Worm (Caenorhabditis elegans) whole organism, L1 larva: ENCODE measurements around the gene slc-9B.2.

Experiments used
- dpl-1 ChIP-seq, 3 experiments: fragments of 150-350 bp in 2 of 3; sonication (generic microtip) in 1 of 3; optimal IDR thresholded peaks; 2 replicates each; lab custom pipeline; 2014 to 2017; ENCODE audit warnings: missing biosample characterization in 3 of 3, missing genetic modification characterization in 3 of 3, missing genetic modification reagents in 3 of 3
- elt-2 ChIP-seq: sonication (generic microtip); optimal IDR thresholded peaks from 2 replicates; lab custom pipeline; 2016; ENCODE audit warnings: missing genetic modification characterization, mild to moderate bottlenecking, inconsistent platforms, missing compliant biosample characterization, missing genetic modification reagents
- fos-1 ChIP-seq: fragments of 150-350 bp; optimal IDR thresholded peaks from 2 replicates; lab custom pipeline; 2014; ENCODE audit warnings: missing biosample characterization, missing genetic modification characterization
- hpl-2 ChIP-seq: fragments of 150-350 bp; optimal IDR thresholded peaks from 2 replicates; lab custom pipeline; 2014; ENCODE audit warnings: missing biosample characterization, missing genetic modification reagents, missing genetic modification characterization
- lin-13 ChIP-seq: fragments of 150-350 bp; optimal IDR thresholded peaks from 2 replicates; lab custom pipeline; 2014; ENCODE audit warnings: missing biosample characterization, missing genetic modification reagents, missing genetic modification characterization
- lin-15B ChIP-seq: fragments of 150-350 bp; sonication (generic microtip); optimal IDR thresholded peaks from 3 replicates; lab custom pipeline; 2014; ENCODE audit warnings: missing biosample characterization, missing genetic modification characterization
- mdl-1 ChIP-seq, 2 experiments: fragments of 150-350 bp; optimal IDR thresholded peaks; 2 replicates each; lab custom pipeline; 2014 to 2017; ENCODE audit warnings: missing biosample characterization in 2 of 2, missing genetic modification characterization in 2 of 2, inconsistent platforms in 1 of 2
- nhr-12 ChIP-seq: sonication (generic microtip); optimal IDR thresholded peaks from 2 replicates; lab custom pipeline; 2017; ENCODE audit warnings: missing biosample characterization, missing genetic modification characterization
- nhr-237 ChIP-seq: fragments of 150-350 bp; optimal IDR thresholded peaks from 2 replicates; lab custom pipeline; 2014; ENCODE audit warnings: missing biosample characterization, missing genetic modification characterization
- nhr-77 ChIP-seq: fragments of 150-350 bp; optimal IDR thresholded peaks from 2 replicates; lab custom pipeline; 2014; ENCODE audit warnings: missing biosample characterization, missing genetic modification characterization
- pqm-1 ChIP-seq: sonication (generic microtip); optimal IDR thresholded peaks from 3 replicates; lab custom pipeline; 2017; ENCODE audit warnings: missing biosample characterization, missing genetic modification characterization
- unc-98 ChIP-seq: fragments of 200-800 bp; sonication (Bioruptor generic); IDR thresholded peaks from 2 replicates; pipeline ENCODE4 v1.3.6; 2022; ENCODE audit warnings: missing genetic modification characterization, missing compliant biosample characterization
- ztf-4 ChIP-seq: fragments of 150-350 bp; optimal IDR thresholded peaks from 2 replicates; lab custom pipeline; 2014; ENCODE audit warnings: missing biosample characterization, missing genetic modification characterization

- no peak for TF ChIP-seq lin-15B
- TF ChIP-seq fos-1 (tag; lab: Kevin White, UChicago): no peak
- TF ChIP-seq unc-98 (GFP tag; lab: Robert Waterston, UW): no peak
- TF ChIP-seq lin-13 (GFP tag; lab: Kevin White, UChicago): no peak
- TF ChIP-seq nhr-12 (tag; lab: Kevin White, UChicago): no peak
- no peak for TF ChIP-seq nhr-77 (tag; lab: Kevin White, UChicago)
- TF ChIP-seq hpl-2 (GFP tag; lab: Kevin White, UChicago): no peak
- no peak for TF ChIP-seq dpl-1 (GFP tag; optimal IDR thresholded peaks at IDR 0.05; lab: Kevin White, UChicago)
- no peak for TF ChIP-seq nhr-237
- TF ChIP-seq mdl-1 (tag; optimal IDR thresholded peaks at IDR 0.05; lab: Kevin White, UChicago): no peak
- TF ChIP-seq elt-2 (tag; lab: Kevin White, UChicago): no peak
- no peak for TF ChIP-seq ztf-4 (tag; lab: Kevin White, UChicago)
- TF ChIP-seq pqm-1 (tag; lab: Kevin White, UChicago): no peak
Observed at ce11 chrV:16322155-16322554, 16.7 kb upstream of the slc-9B.2 start.
